Fruit fly (Drosophila melanogaster) whole organism, embryonic: Measurements from ENCODE around the gene CG15209.

Source experiments
- BtbVII ChIP-seq: fragments of 200-800 bp; sonication (Bioruptor generic); optimal IDR thresholded peaks from 3 replicates; lab custom pipeline; 2017; ENCODE audit warnings: missing biosample characterization, mild to moderate bottlenecking, missing genetic modification characterization
- CG10654 ChIP-seq: fragments of 200-800 bp; sonication (Bioruptor generic); optimal IDR thresholded peaks from 2 replicates; lab custom pipeline; 2016; ENCODE audit warnings: missing biosample characterization, missing genetic modification characterization
- CG10959 ChIP-seq: fragments of 200-800 bp; sonication (Bioruptor generic); IDR thresholded peaks from 2 replicates; pipeline ENCODE4 v1.3.6; 2022; ENCODE audit warnings: missing biosample characterization, missing genetic modification characterization
- CG12769 ChIP-seq: fragments of 200-800 bp; sonication (Bioruptor generic); optimal IDR thresholded peaks from 2 replicates; lab custom pipeline; 2019; ENCODE audit warnings: missing biosample characterization, mild to moderate bottlenecking, missing genetic modification characterization, moderate library complexity
- CG14667 ChIP-seq: fragments of 200-800 bp; sonication (Bioruptor generic); IDR thresholded peaks from 2 replicates; pipeline ENCODE4 v1.3.6; 2022; ENCODE audit warnings: missing biosample characterization, missing genetic modification characterization
- CG16779 ChIP-seq: fragments of 200-800 bp; sonication (Bioruptor generic); IDR thresholded peaks from 2 replicates; pipeline ENCODE4 v1.3.6; 2022; ENCODE audit warnings: missing biosample characterization, missing genetic modification characterization
- CG16813 ChIP-seq: fragments of 200-800 bp; sonication (Bioruptor generic); IDR thresholded peaks from 3 replicates; pipeline ENCODE4 v1.3.6; 2022; ENCODE audit warnings: missing biosample characterization, missing genetic modification characterization; ENCODE audit not compliant: partially characterized antibody
- CG16815 ChIP-seq: fragments of 200-800 bp; sonication (Bioruptor generic); optimal IDR thresholded peaks from 3 replicates; lab custom pipeline; 2017; ENCODE audit warnings: missing biosample characterization, mild to moderate bottlenecking, missing genetic modification characterization
- CG17361 ChIP-seq: fragments of 200-800 bp; sonication (Bioruptor generic); IDR thresholded peaks from 3 replicates; pipeline ENCODE4 v1.3.6; 2022; ENCODE audit warnings: missing biosample characterization, missing genetic modification characterization
- CG17829 ChIP-seq: fragments of 200-800 bp; optimal IDR thresholded peaks from 2 replicates; lab custom pipeline; 2019; ENCODE audit warnings: missing biosample characterization, mild to moderate bottlenecking, missing genetic modification characterization, moderate library complexity
- CG18599 ChIP-seq: fragments of 200-800 bp; sonication (Bioruptor generic); optimal IDR thresholded peaks from 3 replicates; lab custom pipeline; 2017; ENCODE audit warnings: missing biosample characterization, missing genetic modification characterization, mild to moderate bottlenecking, moderate library complexity, missing genetic modification reagents
- CG42726 ChIP-seq: fragments of 200-800 bp; sonication (Bioruptor generic); IDR thresholded peaks from 2 replicates; pipeline ENCODE4 v1.3.6; 2022; ENCODE audit warnings: missing biosample characterization, missing genetic modification characterization; ENCODE audit not compliant: partially characterized antibody
- CG5180 ChIP-seq: fragments of 200-800 bp; sonication (Bioruptor generic); optimal IDR thresholded peaks from 3 replicates; lab custom pipeline; 2017; ENCODE audit warnings: missing biosample characterization, missing genetic modification characterization, mild to moderate bottlenecking, moderate library complexity, missing genetic modification reagents
- CG6254 ChIP-seq: fragments of 200-800 bp; sonication (Bioruptor generic); optimal IDR thresholded peaks from 3 replicates; lab custom pipeline; 2017; ENCODE audit warnings: mild to moderate bottlenecking, missing biosample characterization, missing genetic modification reagents, missing genetic modification characterization
- CG7786 ChIP-seq: fragments of 200-800 bp; sonication (Bioruptor generic); optimal IDR thresholded peaks from 2 replicates; lab custom pipeline; 2016; ENCODE audit warnings: missing biosample characterization, missing genetic modification characterization
- CG9932 ChIP-seq: fragments of 200-800 bp; sonication (Bioruptor generic); IDR thresholded peaks from 2 replicates; pipeline ENCODE4 v1.3.6; 2022; ENCODE audit warnings: missing biosample characterization, missing genetic modification characterization
- CHES-1-like ChIP-seq: fragments of 200-800 bp; sonication (Bioruptor generic); optimal IDR thresholded peaks from 2 replicates; lab custom pipeline; 2016; ENCODE audit warnings: missing biosample characterization, missing genetic modification characterization
- H2.0 ChIP-seq: fragments of 200-800 bp; sonication (Bioruptor generic); IDR thresholded peaks from 2 replicates; pipeline ENCODE4 v1.3.6; 2022; ENCODE audit warnings: missing biosample characterization, missing genetic modification characterization
- HHEX ChIP-seq: fragments of 200-800 bp; sonication (Bioruptor generic); optimal IDR thresholded peaks from 3 replicates; lab custom pipeline; 2017; ENCODE audit warnings: missing biosample characterization, mild to moderate bottlenecking, missing genetic modification characterization, missing genetic modification reagents
- Hand ChIP-seq: fragments of 200-800 bp; sonication (Bioruptor generic); optimal IDR thresholded peaks from 2 replicates; lab custom pipeline; 2017; ENCODE audit warnings: mild to moderate bottlenecking, missing biosample characterization, missing genetic modification reagents, missing genetic modification characterization
- Hr3 ChIP-seq: fragments of 200-800 bp; sonication (Bioruptor generic); optimal IDR thresholded peaks from 3 replicates; lab custom pipeline; 2016; ENCODE audit warnings: missing biosample characterization, missing genetic modification characterization
- Lpt ChIP-seq: fragments of >200 bp; optimal IDR thresholded peaks from 2 replicates; lab custom pipeline; 2018; ENCODE audit warnings: missing biosample characterization, missing genetic modification characterization
- Myb ChIP-seq: fragments of 200-800 bp; sonication (Bioruptor generic); optimal IDR thresholded peaks from 2 replicates; lab custom pipeline; 2016; ENCODE audit warnings: missing biosample characterization, missing genetic modification characterization
- Ssrp ChIP-seq: fragments of 200-800 bp; sonication (Bioruptor generic); optimal IDR thresholded peaks from 2 replicates; lab custom pipeline; 2018; ENCODE audit warnings: missing biosample characterization, mild to moderate bottlenecking, missing genetic modification characterization, moderate library complexity
- ac ChIP-seq: fragments of 200-800 bp; sonication (Bioruptor generic); optimal IDR thresholded peaks from 3 replicates; lab custom pipeline; 2017; ENCODE audit warnings: missing biosample characterization, mild to moderate bottlenecking, missing genetic modification characterization
- chif ChIP-seq, 2 experiments: fragments of 200-800 bp; sonication (Bioruptor generic); optimal IDR thresholded peaks; 3 replicates each; lab custom pipeline; 2016; ENCODE audit warnings: missing biosample characterization in 2 of 2, missing genetic modification characterization in 2 of 2
- dmrt11E ChIP-seq: fragments of 200-800 bp; sonication (Bioruptor generic); optimal IDR thresholded peaks from 3 replicates; lab custom pipeline; 2018; ENCODE audit warnings: missing biosample characterization, mild to moderate bottlenecking, missing genetic modification characterization, moderate library complexity
- fd3F ChIP-seq: fragments of 200-800 bp; sonication (Bioruptor generic); optimal IDR thresholded peaks from 2 replicates; lab custom pipeline; 2018; ENCODE audit warnings: missing biosample characterization, mild to moderate bottlenecking, missing genetic modification characterization, moderate library complexity
- gro ChIP-seq: fragments of 200-800 bp; sonication (Bioruptor generic); optimal IDR thresholded peaks from 2 replicates; lab custom pipeline; 2016; ENCODE audit warnings: missing biosample characterization, missing genetic modification characterization
- kay ChIP-seq: fragments of 200-800 bp; sonication (Bioruptor generic); optimal IDR thresholded peaks from 2 replicates; lab custom pipeline; 2016; ENCODE audit warnings: missing biosample characterization, missing genetic modification characterization
- knrl ChIP-seq: fragments of 200-800 bp; sonication (Bioruptor generic); IDR thresholded peaks from 3 replicates; pipeline ENCODE4 v1.3.6; 2022; ENCODE audit warnings: missing biosample characterization, missing genetic modification characterization; ENCODE audit not compliant: partially characterized antibody
- luna ChIP-seq: fragments of 200-800 bp; sonication (Bioruptor generic); optimal IDR thresholded peaks from 2 replicates; lab custom pipeline; 2016; ENCODE audit warnings: missing biosample characterization, missing genetic modification characterization
- mirr ChIP-seq: fragments of 200-800 bp; sonication (Bioruptor generic); optimal IDR thresholded peaks from 3 replicates; lab custom pipeline; 2018; ENCODE audit warnings: missing biosample characterization, mild to moderate bottlenecking, missing genetic modification characterization
- nerfin-1 ChIP-seq: fragments of 200-800 bp; sonication (Bioruptor generic); optimal IDR thresholded peaks from 3 replicates; lab custom pipeline; 2019; ENCODE audit warnings: missing biosample characterization, mild to moderate bottlenecking, missing genetic modification characterization, moderate library complexity
- otp ChIP-seq: fragments of 200-800 bp; sonication (Bioruptor generic); IDR thresholded peaks from 3 replicates; pipeline ENCODE4, ENCODE4 v1.3.6; 2022; ENCODE audit warnings: missing biosample characterization, missing genetic modification characterization
- pb ChIP-seq: fragments of 200-800 bp; sonication (Bioruptor generic); optimal IDR thresholded peaks from 3 replicates; lab custom pipeline; 2016; ENCODE audit warnings: missing biosample characterization, missing genetic modification characterization
- pros ChIP-seq: fragments of 200-800 bp; sonication (Bioruptor generic); optimal IDR thresholded peaks from 3 replicates; lab custom pipeline; 2019; ENCODE audit warnings: missing biosample characterization, mild to moderate bottlenecking, missing genetic modification characterization, moderate library complexity
- rib ChIP-seq: fragments of 200-800 bp; sonication (Bioruptor generic); IDR thresholded peaks from 2 replicates; pipeline ENCODE4 v1.3.6; 2022; ENCODE audit warnings: missing biosample characterization, missing genetic modification characterization
- tap ChIP-seq: fragments of 200-800 bp; optimal IDR thresholded peaks from 3 replicates; lab custom pipeline; 2019; ENCODE audit warnings: missing biosample characterization, mild to moderate bottlenecking, missing genetic modification characterization, moderate library complexity
- z ChIP-seq: fragments of 200-800 bp; sonication (Bioruptor generic); IDR thresholded peaks from 3 replicates; pipeline ENCODE4 v1.3.6; 2022; ENCODE audit warnings: missing biosample characterization, missing genetic modification characterization
- zen ChIP-seq: fragments of 200-800 bp; sonication (Bioruptor generic); optimal IDR thresholded peaks from 3 replicates; lab custom pipeline; 2018; ENCODE audit warnings: missing biosample characterization, mild to moderate bottlenecking, missing genetic modification characterization, moderate library complexity

Gene CG15209

DNA sequence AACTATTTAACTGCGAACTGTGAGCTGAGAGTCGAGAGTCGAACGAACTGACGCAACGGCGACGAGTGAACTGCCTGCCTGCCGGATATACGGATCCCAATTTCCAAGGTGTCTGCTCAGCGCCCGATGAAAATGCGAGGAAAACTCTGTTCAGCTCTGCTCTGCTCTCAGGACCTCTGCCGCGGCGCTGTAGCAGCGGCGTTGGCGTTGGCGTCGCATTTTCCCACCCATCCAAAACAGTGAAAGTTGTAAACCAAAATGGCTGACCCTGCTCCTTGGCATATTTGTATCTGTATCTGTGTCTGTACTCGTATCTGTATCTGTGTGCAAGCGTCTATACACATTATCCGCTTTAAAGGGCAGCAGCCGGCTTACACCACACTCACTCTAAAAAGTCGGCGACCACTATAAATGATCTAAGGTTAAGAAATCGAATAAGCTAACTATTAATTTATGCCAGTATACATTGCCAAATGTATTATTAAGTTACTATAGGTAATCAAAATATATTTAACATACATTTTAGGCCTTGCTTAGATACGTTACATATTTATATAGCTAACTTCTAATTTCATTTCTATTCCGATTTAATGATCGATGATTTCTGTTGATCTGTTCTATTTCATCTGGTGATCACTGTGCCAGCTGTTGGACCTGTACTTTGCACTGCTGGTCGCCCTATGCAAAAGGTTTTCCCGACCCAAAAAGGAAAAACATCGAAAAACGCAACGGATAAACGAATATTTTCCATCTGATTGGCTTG is 19.1 kb upstream of the CG15209 start (continued):
- no peak for TF ChIP-seq CG14667 (GFP tag; lab: Robert Waterston, UW)
- TF ChIP-seq CG16815 (GFP tag; lab: Kevin White, UChicago), result peak; percentile 86
- 0 out of 2 replicates have a peak, but pooled peaks have one; percentile 9 for TF ChIP-seq CG9932 (GFP tag; lab: Robert Waterston, UW)
- TF ChIP-seq CG6254 (GFP tag; lab: Kevin White, UChicago), result peak; percentile 68
- TF ChIP-seq gro (GFP tag; lab: Kevin White, UChicago), result no peak
- TF ChIP-seq z, result peak; percentile 72
- TF ChIP-seq fd3F, result peak; percentile 31
- TF ChIP-seq mirr (GFP tag; lab: Kevin White, UChicago), result no peak
- peak; percentile 92 for TF ChIP-seq zen (tag; lab: Kevin White, UChicago)
- TF ChIP-seq ac (GFP tag; lab: Kevin White, UChicago), result peak; percentile 87
- peak; percentile 33; the same call in 1 of the 2 replicates for TF ChIP-seq H2.0 (GFP tag; lab: Robert Waterston, UW)
- peak; percentile 86 for TF ChIP-seq CG17361
- TF ChIP-seq CG42726 (GFP tag; lab: Robert Waterston, UW), result no peak
- peak; percentile 86 for TF ChIP-seq CG18599
- no peak for TF ChIP-seq luna (GFP tag; lab: Kevin White, UChicago)
- peak; percentile 80 for TF ChIP-seq Ssrp (tag; lab: Kevin White, UChicago)
- TF ChIP-seq chif (GFP tag; optimal IDR thresholded peaks at IDR 0.05; lab: Kevin White, UChicago), result peak; percentile 18 to 55
- no peak for TF ChIP-seq CG7786
- TF ChIP-seq Hand (GFP tag; lab: Kevin White, UChicago), result no peak
- TF ChIP-seq HHEX (GFP tag; lab: Kevin White, UChicago), result peak; percentile 47
- no peak for TF ChIP-seq Myb (GFP tag; lab: Kevin White, UChicago)
- TF ChIP-seq CG16813 (GFP tag; lab: Robert Waterston, UW), result no peak
- TF ChIP-seq pb (GFP tag; lab: Kevin White, UChicago), result no peak
- TF ChIP-seq Lpt (GFP tag; lab: Kevin White, UChicago), result no peak
- TF ChIP-seq nerfin-1 (tag; lab: Kevin White, UChicago), result peak; percentile 67
- peak; percentile 58 for TF ChIP-seq Hr3 (GFP tag; lab: Kevin White, UChicago)
- peak; percentile 24 for TF ChIP-seq CG10654
- no peak for TF ChIP-seq knrl
- no peak for TF ChIP-seq CG16779 (GFP tag; lab: Robert Waterston, UW)
- TF ChIP-seq CG5180, result peak; percentile 46
- TF ChIP-seq tap (tag; lab: Kevin White, UChicago), result peak; percentile 68
- peak; percentile 81 for TF ChIP-seq CG17829 (tag; lab: Kevin White, UChicago)
- TF ChIP-seq dmrt11E (tag; lab: Kevin White, UChicago), result peak; percentile 95
- peak; percentile 51 for TF ChIP-seq CG12769 (tag; lab: Kevin White, UChicago)
- TF ChIP-seq CHES-1-like (GFP tag; lab: Kevin White, UChicago), result no peak
- no peak for TF ChIP-seq kay
- no peak for TF ChIP-seq pros (GFP tag; lab: Kevin White, UChicago)
- TF ChIP-seq BtbVII (GFP tag; lab: Kevin White, UChicago), result peak; percentile 53
- TF ChIP-seq rib (GFP tag; lab: Robert Waterston, UW), result no peak
- TF ChIP-seq otp (GFP tag; lab: Robert Waterston, UW), result no peak
- peak; percentile 70; the same call in 1 of the 2 replicates for TF ChIP-seq CG10959
- TF ChIP-seq, all 482 proteins: peak for 244
